Worm (Caenorhabditis elegans) whole organism, L4 larva: ENCODE measurements around the gene F57A10.2.
"Not testable (repeated sequence)": the region's sequence is repeated elsewhere in the genome, so short reads cannot be mapped to it uniquely, and the experiment has no call there.

Source experiments
- F10B5.3 ChIP-seq: sonication (generic microtip); optimal IDR thresholded peaks from 2 replicates; lab custom pipeline; 2016; ENCODE audit warnings: mild to moderate bottlenecking, missing genetic modification characterization, missing compliant biosample characterization
- F37D6.2 ChIP-seq: sonication (generic microtip); optimal IDR thresholded peaks from 2 replicates; lab custom pipeline; 2016; ENCODE audit warnings: mild to moderate bottlenecking, missing genetic modification characterization, missing compliant biosample characterization
- F44E2.7 ChIP-seq: fragments of 200-800 bp; sonication (Bioruptor generic); IDR thresholded peaks from 2 replicates; pipeline ENCODE4 v2.1.2; 2022; ENCODE audit warnings: missing genetic modification characterization, missing compliant biosample characterization
- Y48G9A.11 ChIP-seq: fragments of 200-800 bp; sonication (Bioruptor generic); IDR thresholded peaks from 2 replicates; pipeline ENCODE4 v1.3.6; 2022; ENCODE audit warnings: missing genetic modification reagents, missing genetic modification characterization, missing compliant biosample characterization
- ZK546.5 ChIP-seq, 2 experiments: sonication (generic microtip); optimal IDR thresholded peaks; 2 replicates each; lab custom pipeline; 2017; ENCODE audit warnings: missing biosample characterization in 2 of 2, missing genetic modification characterization in 2 of 2
- ama-1 ChIP-seq: fragments of 150-350 bp; optimal IDR thresholded peaks from 2 replicates; lab custom pipeline; 2014; ENCODE audit warnings: inconsistent platforms, mixed read lengths
- ceh-62 ChIP-seq: sonication (generic microtip); optimal IDR thresholded peaks from 2 replicates; lab custom pipeline; 2017; ENCODE audit warnings: missing biosample characterization, missing genetic modification characterization
- ctbp-1 ChIP-seq: fragments of 200-800 bp; sonication (Bioruptor generic); IDR thresholded peaks from 2 replicates; pipeline ENCODE4 v1.3.6; 2022; ENCODE audit warnings: missing genetic modification reagents, missing genetic modification characterization, missing compliant biosample characterization
- daf-16 ChIP-seq, 3 experiments: sonication (generic microtip); optimal IDR thresholded peaks; 2 replicates each; lab custom pipeline; 2016 to 2017; ENCODE audit warnings: missing genetic modification characterization in 3 of 3, missing genetic modification reagents in 3 of 3, mild to moderate bottlenecking in 2 of 3, missing compliant biosample characterization in 2 of 3, missing biosample characterization in 1 of 3, moderate library complexity in 1 of 3
- daf-8 ChIP-seq: fragments of 200-800 bp; sonication (Bioruptor generic); IDR thresholded peaks from 2 replicates; pipeline ENCODE4 v1.3.6; 2022; ENCODE audit warnings: missing genetic modification characterization, missing compliant biosample characterization
- dmd-9 ChIP-seq: fragments of 200-800 bp; sonication (Bioruptor generic); IDR thresholded peaks from 2 replicates; pipeline ENCODE4 v1.3.6; 2022; ENCODE audit warnings: missing genetic modification reagents, missing genetic modification characterization, missing compliant biosample characterization
- dpl-1 ChIP-seq: fragments of 150-350 bp; optimal IDR thresholded peaks from 2 replicates; lab custom pipeline; 2014; ENCODE audit warnings: missing biosample characterization, missing genetic modification reagents, missing genetic modification characterization
- dve-1 ChIP-seq: sonication (generic microtip); optimal IDR thresholded peaks from 2 replicates; lab custom pipeline; 2017; ENCODE audit warnings: antibody characterized with exemption, mild to moderate bottlenecking, missing genetic modification characterization, missing compliant biosample characterization; ENCODE audit not compliant: insufficient read depth
- egl-27 ChIP-seq: sonication (generic microtip); optimal IDR thresholded peaks from 3 replicates; lab custom pipeline; 2017; ENCODE audit warnings: missing biosample characterization, missing genetic modification reagents, missing genetic modification characterization
- fkh-10 ChIP-seq: fragments of 150-350 bp; optimal IDR thresholded peaks from 2 replicates; lab custom pipeline; 2014; ENCODE audit warnings: missing biosample characterization, missing genetic modification reagents, missing genetic modification characterization
- fos-1 ChIP-seq: fragments of 150-350 bp; optimal IDR thresholded peaks from 2 replicates; lab custom pipeline; 2014; ENCODE audit warnings: missing biosample characterization, missing genetic modification characterization
- gei-8 ChIP-seq: fragments of 200-800 bp; sonication (Bioruptor generic); optimal IDR thresholded peaks from 2 replicates; lab custom pipeline; 2018; ENCODE audit warnings: mild to moderate bottlenecking, missing genetic modification characterization, missing compliant biosample characterization
- lin-29 ChIP-seq: fragments of 200-800 bp; sonication (Bioruptor generic); IDR thresholded peaks from 2 replicates; pipeline ENCODE4 v1.3.6; 2022; ENCODE audit warnings: missing genetic modification reagents, missing genetic modification characterization, missing compliant biosample characterization
- lir-3 ChIP-seq: sonication (generic microtip); optimal IDR thresholded peaks from 2 replicates; lab custom pipeline; 2016; ENCODE audit warnings: mild to moderate bottlenecking, missing genetic modification characterization, missing compliant biosample characterization
- madf-9 ChIP-seq: fragments of 200-800 bp; sonication (Bioruptor generic); conservative IDR thresholded peaks from 2 replicates; pipeline ENCODE4 v1.3.6; 2022; ENCODE audit warnings: missing genetic modification reagents, missing genetic modification characterization, missing compliant biosample characterization
- mdt-29 ChIP-seq: fragments of 200-800 bp; sonication (Bioruptor generic); IDR thresholded peaks from 2 replicates; pipeline ENCODE4 v1.3.6; 2022; ENCODE audit warnings: missing genetic modification reagents, missing genetic modification characterization, missing compliant biosample characterization
- mep-1 ChIP-seq: fragments of 150-350 bp; sonication (generic microtip); optimal IDR thresholded peaks from 3 replicates; lab custom pipeline; 2014; ENCODE audit warnings: missing biosample characterization, missing genetic modification characterization
- mxl-2 ChIP-seq: fragments of 200-800 bp; sonication (Bioruptor generic); conservative IDR thresholded peaks from 2 replicates; pipeline ENCODE4 v1.3.6; 2022; ENCODE audit warnings: missing genetic modification reagents, missing genetic modification characterization, missing compliant biosample characterization
- nhr-77 ChIP-seq: fragments of 150-350 bp; optimal IDR thresholded peaks from 2 replicates; lab custom pipeline; 2014; ENCODE audit warnings: missing biosample characterization, missing genetic modification characterization
- pha-4 ChIP-seq, 2 experiments: fragments of 150-350 bp in 1 of 2; fragments of 200-800 bp in 1 of 2; sonication (Bioruptor generic) in 1 of 2; IDR thresholded peaks in 1 of 2; optimal IDR thresholded peaks in 1 of 2; 2 replicates each; pipeline versions ENCODE4 v1.3.6 to Lab custom; 2014 to 2022; ENCODE audit warnings: missing genetic modification characterization in 2 of 2, missing genetic modification reagents in 2 of 2, missing biosample characterization in 1 of 2, missing compliant biosample characterization in 1 of 2
- sdz-12 ChIP-seq: fragments of 200-800 bp; sonication (Bioruptor generic); optimal IDR thresholded peaks from 2 replicates; lab custom pipeline; 2018; ENCODE audit warnings: mild to moderate bottlenecking, missing genetic modification characterization, missing compliant biosample characterization
- snpc-4 ChIP-seq: fragments of 150-350 bp; optimal IDR thresholded peaks from 2 replicates; lab custom pipeline; 2014; ENCODE audit warnings: missing biosample characterization, missing genetic modification characterization
- tag-97 ChIP-seq: fragments of 200-800 bp; sonication (Bioruptor generic); IDR thresholded peaks from 2 replicates; pipeline ENCODE4 v1.3.6; 2022; ENCODE audit warnings: missing genetic modification characterization, missing compliant biosample characterization
- tra-1 ChIP-seq: fragments of 200-800 bp; sonication (Bioruptor generic); IDR thresholded peaks from 2 replicates; pipeline ENCODE4 v1.3.6; 2022; ENCODE audit warnings: missing genetic modification reagents, missing genetic modification characterization, missing compliant biosample characterization
- zip-11 ChIP-seq: fragments of 200-800 bp; sonication (Bioruptor generic); IDR thresholded peaks from 2 replicates; pipeline ENCODE4 v1.3.6; 2022; ENCODE audit warnings: missing genetic modification characterization, missing compliant biosample characterization

The F57A10.2 gene

ce11 chrV:15803748-15804147 is 37.4 kb downstream of the F57A10.2 start, which contains the start of gene T26E4.18:
T26E4.18 (minus strand) TSS chrV:15803848.
- not testable (repeated sequence) for TF ChIP-seq ZK546.5 (tag; optimal IDR thresholded peaks at IDR 0.05; lab: Kevin White, UChicago); dpl-1 (GFP tag; lab: Kevin White, UChicago); Y48G9A.11 (GFP tag; lab: Robert Waterston, UW)
- TF ChIP-seq, all 104 proteins: peak for 0; not testable (repeated sequence) for 104

- TF ChIP-seq ceh-62; nhr-77 (tag; lab: Kevin White, UChicago); fos-1 (tag; lab: Kevin White, UChicago): not testable (repeated sequence)
These were observed 41.0 kb downstream of the F57A10.2 start, which contains the start of gene srsx-38 for ce11 chrV:15807420-15807819. srsx-38 (minus strand) TSS chrV:15807520.

- TF ChIP-seq sdz-12 (GFP tag; lab: Kevin White, UChicago) (no peak), tag-97 (GFP tag; lab: Robert Waterston, UW) (no peak), F44E2.7 (no peak), F37D6.2 (no peak), ctbp-1 (no peak), tra-1 (GFP tag; lab: Robert Waterston, UW) (no peak), mxl-2 (GFP tag; lab: Robert Waterston, UW) (no peak), zip-11 (GFP tag; lab: Robert Waterston, UW) (no peak), lin-29 (GFP tag; lab: Robert Waterston, UW) (no peak), dmd-9 (GFP tag; lab: Robert Waterston, UW) (no peak), daf-8 (no peak)
These were observed 43.2 kb downstream of the F57A10.2 start, which contains the start of gene srsx-36 for ce11 chrV:15809543-15809942. srsx-36 (minus strand) TSS chrV:15809643.

- TF ChIP-seq F10B5.3 (tag; lab: Kevin White, UChicago) (no peak), gei-8 (no peak), fos-1 (tag; lab: Kevin White, UChicago) (no peak), mep-1 (tag; lab: Kevin White, UChicago) (no peak), tra-1 (GFP tag; lab: Robert Waterston, UW) (no peak), madf-9 (no peak), daf-16 (GFP tag; optimal IDR thresholded peaks at IDR 0.05; lab: Kevin White, UChicago) (no peak), daf-16 (tag; optimal IDR thresholded peaks at IDR 0.05; lab: Kevin White, UChicago) (no peak), ama-1 (lab: Kevin White, UChicago) (no peak), lir-3 (tag; lab: Kevin White, UChicago) (no peak), dve-1 (tag; lab: Kevin White, UChicago) (no peak), fkh-10 (GFP tag; lab: Kevin White, UChicago) (no peak), mdt-29 (GFP tag; lab: Robert Waterston, UW) (no peak)
These were observed 44.1 kb downstream of the F57A10.2 start, which contains the start of gene F54B8.1 for ce11 chrV:15810446-15810845. F54B8.1 (plus strand) TSS chrV:15810746.

- not testable (repeated sequence) for TF ChIP-seq pha-4 (GFP tag; IDR thresholded peaks at IDR 0.05; lab: Robert Waterston, UW); pha-4 (tag; optimal IDR thresholded peaks at IDR 0.05; lab: Kevin White, UChicago); snpc-4 (tag; lab: Kevin White, UChicago); egl-27 (tag; lab: Kevin White, UChicago)
- TF ChIP-seq, all 104 proteins: peak for 0; not testable (repeated sequence) for 104
These were observed 45.6 kb downstream of the F57A10.2 start, which contains the start of gene nhr-282 for ce11 chrV:15811982-15812381. nhr-282 (plus strand) TSS chrV:15812282.
